Fruit fly (Drosophila melanogaster) whole organism, prepupa: Measurements from ENCODE around the gene Alh.

ENCODE experiments used
- CG10669 ChIP-seq: fragments of 200-800 bp; sonication (Bioruptor generic); optimal IDR thresholded peaks from 3 replicates; lab custom pipeline; 2018; ENCODE audit warnings: missing biosample characterization, mild to moderate bottlenecking, missing genetic modification characterization, moderate library complexity
- CG11902 ChIP-seq: fragments of 200-800 bp; sonication (Bioruptor generic); optimal IDR thresholded peaks from 3 replicates; lab custom pipeline; 2016; ENCODE audit warnings: missing biosample characterization, missing genetic modification characterization
- CG4318 ChIP-seq: fragments of 200-800 bp; sonication (Bioruptor generic); optimal IDR thresholded peaks from 3 replicates; lab custom pipeline; 2017; ENCODE audit warnings: missing biosample characterization, mild to moderate bottlenecking, missing genetic modification characterization
- CG8119 ChIP-seq: fragments of 200-800 bp; sonication (Bioruptor generic); IDR thresholded peaks from 3 replicates; pipeline ENCODE4 v1.3.6; 2022; ENCODE audit warnings: missing biosample characterization, missing genetic modification characterization
- Eip78C ChIP-seq: fragments of 200-800 bp; sonication (Bioruptor generic); peaks from one replicate; lab custom pipeline; 2016; ENCODE audit warnings: missing biosample characterization, missing genetic modification characterization
- Gug ChIP-seq: fragments of 200-800 bp; sonication (Bioruptor generic); IDR thresholded peaks from 2 replicates; pipeline ENCODE4 v1.3.6; 2022; ENCODE audit warnings: missing biosample characterization, missing genetic modification characterization
- Hr39 ChIP-seq: fragments of 200-800 bp; sonication (Bioruptor generic); optimal IDR thresholded peaks from 2 replicates; lab custom pipeline; 2016; ENCODE audit warnings: missing biosample characterization, missing genetic modification characterization
- OdsH ChIP-seq: fragments of 200-800 bp; sonication (Bioruptor generic); optimal IDR thresholded peaks from 3 replicates; lab custom pipeline; 2016; ENCODE audit warnings: missing biosample characterization, missing genetic modification characterization
- Sox15 ChIP-seq: fragments of 200-800 bp; sonication (Bioruptor generic); optimal IDR thresholded peaks from 3 replicates; lab custom pipeline; 2016; ENCODE audit warnings: missing biosample characterization, missing genetic modification characterization
- salr ChIP-seq, 2 experiments: fragments of 200-800 bp; sonication (Bioruptor generic); optimal IDR thresholded peaks; 3 replicates each; lab custom pipeline; 2016 to 2018; ENCODE audit warnings: missing biosample characterization in 2 of 2, missing genetic modification characterization in 2 of 2, mild to moderate bottlenecking in 1 of 2
- topi ChIP-seq: fragments of 200-800 bp; sonication (Bioruptor generic); optimal IDR thresholded peaks from 3 replicates; lab custom pipeline; 2016; ENCODE audit warnings: missing biosample characterization, missing genetic modification characterization

- no peak for TF ChIP-seq Hr39 (GFP tag; lab: Kevin White, UChicago)
- TF ChIP-seq CG11902 (GFP tag; lab: Kevin White, UChicago) = no peak
- no peak for TF ChIP-seq CG10669
- TF ChIP-seq salr (GFP tag; optimal IDR thresholded peaks at IDR 0.05; lab: Kevin White, UChicago) = no peak
- TF ChIP-seq Sox15 (GFP tag; lab: Kevin White, UChicago) = no peak
- no peak for TF ChIP-seq Eip78C (GFP tag; lab: Kevin White, UChicago)
- no peak for TF ChIP-seq CG4318
- no peak for TF ChIP-seq CG8119 (GFP tag; lab: Robert Waterston, UW)
- no peak for TF ChIP-seq topi (GFP tag; lab: Kevin White, UChicago)
- TF ChIP-seq Gug (GFP tag; lab: Robert Waterston, UW) = no peak
- no peak for TF ChIP-seq OdsH (GFP tag; lab: Kevin White, UChicago)
These were observed 66.0 kb downstream of the Alh start for dm6 chr3R:7058017-7058416.
